Fruit fly (Drosophila melanogaster): ENCODE results near the gene CG16782.

CG16782 gene

dm6 chrX:3424963-3425362 lies 35.1 kb downstream of the CG16782 start (continued):
- TF ChIP-seq Gug (GFP tag; IDR thresholded peaks at IDR 0.05) (peak; percentile 75), CG7745 (tag; optimal IDR thresholded peaks at IDR 0.05) (no peak), Hmr (GFP tag; optimal IDR thresholded peaks at IDR 0.05) (peak; percentile 78), E2f1 (GFP tag; IDR thresholded peaks at IDR 0.05) (peak; percentile 72), Nf-YC (tag; optimal IDR thresholded peaks at IDR 0.05) (peak; percentile 31), CG8388 (GFP tag; optimal IDR thresholded peaks at IDR 0.05) (peak; percentile 82), tgo (GFP tag; IDR thresholded peaks at IDR 0.05) (peak; percentile 86), CG1647 (GFP tag; optimal IDR thresholded peaks at IDR 0.05) (peak; percentile 55), nom (GFP tag; optimal IDR thresholded peaks at IDR 0.05) (no peak), zen (tag; optimal IDR thresholded peaks at IDR 0.05) (peak; percentile 56), CG31365 (tag; optimal IDR thresholded peaks at IDR 0.05) (peak; percentile 36), Neu2 (GFP tag; optimal IDR thresholded peaks at IDR 0.05; ENCODE audit: borderline replicate concordance) (no peak), CTCF (GFP tag; optimal IDR thresholded peaks at IDR 0.05) (peak; percentile 44), sug (tag; optimal IDR thresholded peaks at IDR 0.05) (peak; percentile 22), CG13894 (tag; optimal IDR thresholded peaks at IDR 0.05) (no peak), CG8359 (GFP tag; optimal IDR thresholded peaks at IDR 0.05; ENCODE audit: borderline replicate concordance) (peak; percentile 43), ranshi (GFP tag; IDR thresholded peaks at IDR 0.05) (peak; percentile 83), CG11456 (GFP tag; IDR thresholded peaks at IDR 0.05) (peak; percentile 82), unc-4 (GFP tag; IDR thresholded peaks at IDR 0.05; ENCODE audit: partially characterized antibody) (no peak), fd102C (GFP tag; optimal IDR thresholded peaks at IDR 0.05) (peak; percentile 37), row (GFP tag; IDR thresholded peaks at IDR 0.05) (peak; percentile 88), CG4730 (GFP tag; IDR thresholded peaks at IDR 0.05) (peak; percentile 66), dmrt11E (tag; optimal IDR thresholded peaks at IDR 0.05) (peak; percentile 77), CG32772 (GFP tag; IDR thresholded peaks at IDR 0.05) (peak; percentile 87), E2f2 (GFP tag; IDR thresholded peaks at IDR 0.05) (peak; percentile 62), eyg (GFP tag; optimal IDR thresholded peaks at IDR 0.05) (peak; percentile 32), PHDP (tag; optimal IDR thresholded peaks at IDR 0.05) (peak; percentile 87), ci (GFP tag; IDR thresholded peaks at IDR 0.05) (peak; percentile 90), MBD-R2 (GFP tag; IDR thresholded peaks at IDR 0.05) (peak; percentile 44; the same call in 1 of the 2 replicates), Six4 (GFP tag; optimal IDR thresholded peaks at IDR 0.05) (peak; percentile 46), Hsf (GFP tag; optimal IDR thresholded peaks at IDR 0.05) (peak; percentile 81), jigr1 (GFP tag; IDR thresholded peaks at IDR 0.05) (peak; percentile 70; the same call in 2 of the 3 replicates), CG16815 (GFP tag; optimal IDR thresholded peaks at IDR 0.05) (peak; percentile 68), oc (tag; optimal IDR thresholded peaks at IDR 0.05) (peak; percentile 83), grau (tag; optimal IDR thresholded peaks at IDR 0.05) (peak; percentile 85), hb (GFP tag; IDR thresholded peaks at IDR 0.05; ENCODE audit: partially characterized antibody) (no peak), CG33557 (GFP tag; optimal IDR thresholded peaks at IDR 0.05) (no peak), CG18599 (GFP tag; optimal IDR thresholded peaks at IDR 0.05) (peak; percentile 82), bbx (GFP tag; IDR thresholded peaks at IDR 0.05; ENCODE audit: partially characterized antibody) (no peak), zen2 (GFP tag; IDR thresholded peaks at IDR 0.05; ENCODE audit: partially characterized antibody) (no peak), btn (GFP tag; optimal IDR thresholded peaks at IDR 0.05) (peak; percentile 35), CG10565 (GFP tag; optimal IDR thresholded peaks at IDR 0.05) (peak; percentile 7), CG31388 (GFP tag; optimal IDR thresholded peaks at IDR 0.05) (no peak), Trl (optimal IDR thresholded peaks at IDR 0.05) (no peak), Trl (GFP tag; optimal IDR thresholded peaks at IDR 0.05) (peak; percentile 79), Deaf1 (tag; optimal IDR thresholded peaks at IDR 0.05) (peak; percentile 52), CG2678 (tag; optimal IDR thresholded peaks at IDR 0.05) (peak; percentile 84), amos (GFP tag; IDR thresholded peaks at IDR 0.05; ENCODE audit: partially characterized antibody) (no peak), eve (GFP tag; optimal IDR thresholded peaks at IDR 0.05) (peak in 1 of 2 experiments; percentile 76), CG8924 (tag; optimal IDR thresholded peaks at IDR 0.05) (peak; percentile 82), abd-A (tag; optimal IDR thresholded peaks at IDR 0.05) (no peak)
